Worm (Caenorhabditis elegans) whole organism, L1 larva: Measurements from ENCODE around the gene pitp-1.

Experiments used
- F16B12.6 ChIP-seq: fragments of 150-350 bp; optimal IDR thresholded peaks from 2 replicates; lab custom pipeline; 2014; ENCODE audit warnings: missing biosample characterization, missing genetic modification characterization
- Y116A8C.19 ChIP-seq: sonication (generic microtip); optimal IDR thresholded peaks from 2 replicates; lab custom pipeline; 2016; ENCODE audit warnings: missing compliant biosample characterization, missing genetic modification characterization, borderline replicate concordance
- aha-1 ChIP-seq: fragments of 150-350 bp; optimal IDR thresholded peaks from 2 replicates; lab custom pipeline; 2014; ENCODE audit warnings: missing biosample characterization, missing genetic modification characterization
- alr-1 ChIP-seq: fragments of 200-800 bp; sonication (Bioruptor generic); optimal IDR thresholded peaks from 2 replicates; lab custom pipeline; 2018; ENCODE audit warnings: borderline replicate concordance, mild to moderate bottlenecking, missing genetic modification characterization, missing compliant biosample characterization
- aly-2 ChIP-seq: fragments of 150-350 bp; optimal IDR thresholded peaks from 2 replicates; lab custom pipeline; 2014; ENCODE audit warnings: missing biosample characterization, missing genetic modification characterization
- ama-1 ChIP-seq: fragments of 150-350 bp; optimal IDR thresholded peaks from 2 replicates; lab custom pipeline; 2014
- blmp-1 ChIP-seq: fragments of 150-350 bp; optimal IDR thresholded peaks from 2 replicates; lab custom pipeline; 2014; ENCODE audit warnings: missing biosample characterization, missing genetic modification characterization
- ceh-63 ChIP-seq: fragments of 200-800 bp; sonication (Bioruptor generic); optimal IDR thresholded peaks from 2 replicates; lab custom pipeline; 2018; ENCODE audit warnings: mild to moderate bottlenecking, missing genetic modification characterization, missing compliant biosample characterization
- ceh-8 ChIP-seq: fragments of 200-800 bp; sonication (Bioruptor generic); optimal IDR thresholded peaks from 2 replicates; lab custom pipeline; 2018; ENCODE audit warnings: mild to moderate bottlenecking, missing genetic modification characterization, moderate library complexity, missing compliant biosample characterization
- ceh-88 ChIP-seq: fragments of 200-800 bp; sonication (Bioruptor generic); IDR thresholded peaks from 2 replicates; pipeline ENCODE4 v1.3.6; 2022; ENCODE audit warnings: missing genetic modification characterization, missing compliant biosample characterization
- ceh-90 ChIP-seq: sonication (generic microtip); optimal IDR thresholded peaks from 2 replicates; lab custom pipeline; 2016; ENCODE audit warnings: missing genetic modification characterization, missing compliant biosample characterization
- ces-1 ChIP-seq: fragments of 150-350 bp; optimal IDR thresholded peaks from 2 replicates; lab custom pipeline; 2014; ENCODE audit warnings: missing biosample characterization, missing genetic modification reagents, missing genetic modification characterization
- dpl-1 ChIP-seq, 3 experiments: fragments of 150-350 bp in 2 of 3; sonication (generic microtip) in 1 of 3; optimal IDR thresholded peaks; 2 replicates each; lab custom pipeline; 2014 to 2017; ENCODE audit warnings: missing biosample characterization in 3 of 3, missing genetic modification characterization in 3 of 3, missing genetic modification reagents in 3 of 3
- efl-3 ChIP-seq: fragments of 200-800 bp; sonication (Bioruptor generic); optimal IDR thresholded peaks from 2 replicates; lab custom pipeline; 2018; ENCODE audit warnings: mild to moderate bottlenecking, missing genetic modification characterization, missing compliant biosample characterization
- egl-13 ChIP-seq: sonication (generic microtip); optimal IDR thresholded peaks from 2 replicates; lab custom pipeline; 2016; ENCODE audit warnings: missing genotype, missing genetic modification reagents, missing genetic modification characterization, missing compliant biosample characterization
- elt-2 ChIP-seq: sonication (generic microtip); optimal IDR thresholded peaks from 2 replicates; lab custom pipeline; 2016; ENCODE audit warnings: missing genetic modification characterization, mild to moderate bottlenecking, inconsistent platforms, missing compliant biosample characterization, missing genetic modification reagents
- elt-3 ChIP-seq, 6 experiments: fragments of 150-350 bp in 1 of 6; sonication (generic microtip); optimal IDR thresholded peaks; 2 replicates each; lab custom pipeline; 2017 to 2018; ENCODE audit warnings: missing biosample characterization in 6 of 6, missing genetic modification characterization in 6 of 6, inconsistent platforms in 1 of 6
- fkh-10 ChIP-seq: sonication (generic microtip); optimal IDR thresholded peaks from 2 replicates; lab custom pipeline; 2017; ENCODE audit warnings: missing biosample characterization, missing genetic modification reagents, missing genetic modification characterization
- fkh-4 ChIP-seq: sonication (generic microtip); optimal IDR thresholded peaks from 2 replicates; lab custom pipeline; 2016; ENCODE audit warnings: missing compliant biosample characterization, missing genetic modification characterization, borderline replicate concordance
- fkh-8 ChIP-seq: sonication (generic microtip); optimal IDR thresholded peaks from 2 replicates; lab custom pipeline; 2016; ENCODE audit warnings: mild to moderate bottlenecking, missing genetic modification characterization, missing compliant biosample characterization
- fos-1 ChIP-seq: fragments of 150-350 bp; optimal IDR thresholded peaks from 2 replicates; lab custom pipeline; 2014; ENCODE audit warnings: missing biosample characterization, missing genetic modification characterization
- hlh-17 ChIP-seq: fragments of 200-800 bp; sonication (Bioruptor generic); optimal IDR thresholded peaks from 2 replicates; lab custom pipeline; 2018; ENCODE audit warnings: missing genetic modification characterization, mild to moderate bottlenecking, missing compliant biosample characterization, moderate library complexity, borderline replicate concordance
- hpl-2 ChIP-seq: fragments of 150-350 bp; optimal IDR thresholded peaks from 2 replicates; lab custom pipeline; 2014; ENCODE audit warnings: missing biosample characterization, missing genetic modification reagents, missing genetic modification characterization
- irx-1 ChIP-seq: sonication (generic microtip); optimal IDR thresholded peaks from 2 replicates; lab custom pipeline; 2016; ENCODE audit warnings: missing genetic modification characterization, missing compliant biosample characterization
- isw-1 ChIP-seq: fragments of 200-800 bp; sonication (Bioruptor generic); IDR thresholded peaks from 2 replicates; pipeline ENCODE4 v1.3.6; 2022; ENCODE audit warnings: missing genetic modification characterization, missing compliant biosample characterization
- jun-1 ChIP-seq: fragments of 150-350 bp; optimal IDR thresholded peaks from 2 replicates; lab custom pipeline; 2014; ENCODE audit warnings: missing biosample characterization, missing genetic modification reagents, missing genetic modification characterization
- lin-15B ChIP-seq: fragments of 150-350 bp; sonication (generic microtip); optimal IDR thresholded peaks from 3 replicates; lab custom pipeline; 2014; ENCODE audit warnings: missing biosample characterization, missing genetic modification characterization
- lin-35 ChIP-seq, 2 experiments: fragments of 150-350 bp; optimal IDR thresholded peaks; 2 replicates each; lab custom pipeline; 2014; ENCODE audit warnings: missing biosample characterization in 2 of 2, missing genetic modification characterization in 2 of 2, missing genetic modification reagents in 2 of 2
- lir-3 ChIP-seq: sonication (generic microtip); optimal IDR thresholded peaks from 2 replicates; lab custom pipeline; 2016; ENCODE audit warnings: mild to moderate bottlenecking, missing genetic modification characterization, moderate library complexity, missing compliant biosample characterization; ENCODE audit not compliant: poor library complexity
- mdl-1 ChIP-seq, 2 experiments: fragments of 150-350 bp; optimal IDR thresholded peaks; 2 replicates each; lab custom pipeline; 2014 to 2017; ENCODE audit warnings: missing biosample characterization in 2 of 2, missing genetic modification characterization in 2 of 2, inconsistent platforms in 1 of 2
- mef-2 ChIP-seq: fragments of 150-350 bp; optimal IDR thresholded peaks from 2 replicates; lab custom pipeline; 2014; ENCODE audit warnings: missing biosample characterization, missing genetic modification characterization
- nhr-12 ChIP-seq: sonication (generic microtip); optimal IDR thresholded peaks from 2 replicates; lab custom pipeline; 2017; ENCODE audit warnings: missing biosample characterization, missing genetic modification characterization
- nhr-19 ChIP-seq: fragments of 200-800 bp; sonication (Bioruptor generic); conservative IDR thresholded peaks from 2 replicates; pipeline ENCODE4 v1.3.6; 2022; ENCODE audit warnings: missing genetic modification characterization, missing compliant biosample characterization
- nhr-20 ChIP-seq: sonication (generic microtip); optimal IDR thresholded peaks from 2 replicates; lab custom pipeline; 2016; ENCODE audit warnings: mild to moderate bottlenecking, missing genetic modification characterization, missing compliant biosample characterization
- nhr-237 ChIP-seq: fragments of 150-350 bp; optimal IDR thresholded peaks from 2 replicates; lab custom pipeline; 2014; ENCODE audit warnings: missing biosample characterization, missing genetic modification characterization
- nhr-28 ChIP-seq: fragments of 150-350 bp; optimal IDR thresholded peaks from 2 replicates; lab custom pipeline; 2014; ENCODE audit warnings: missing biosample characterization, missing genetic modification characterization
- nhr-47 ChIP-seq: sonication (generic microtip); optimal IDR thresholded peaks from 2 replicates; lab custom pipeline; 2016; ENCODE audit warnings: mild to moderate bottlenecking, missing genetic modification characterization, moderate library complexity, missing compliant biosample characterization
- nhr-71 ChIP-seq: sonication (generic microtip); optimal IDR thresholded peaks from 2 replicates; lab custom pipeline; 2016; ENCODE audit warnings: mild to moderate bottlenecking, missing genetic modification characterization, moderate library complexity, missing compliant biosample characterization
- nhr-76 ChIP-seq: sonication (generic microtip); optimal IDR thresholded peaks from 2 replicates; lab custom pipeline; 2017; ENCODE audit warnings: missing biosample characterization, missing genetic modification characterization
- nhr-77 ChIP-seq: fragments of 150-350 bp; optimal IDR thresholded peaks from 2 replicates; lab custom pipeline; 2014; ENCODE audit warnings: missing biosample characterization, missing genetic modification characterization
- nhr-85 ChIP-seq: sonication (generic microtip); peaks from one replicate; lab custom pipeline; 2016; ENCODE audit warnings: missing genetic modification characterization, inconsistent platforms, missing compliant biosample characterization
- pag-3 ChIP-seq: sonication (generic microtip); optimal IDR thresholded peaks from 2 replicates; lab custom pipeline; 2017; ENCODE audit warnings: missing genetic modification characterization, mild to moderate bottlenecking, missing compliant biosample characterization, antibody characterized with exemption, borderline replicate concordance; ENCODE audit not compliant: insufficient read depth
- pqm-1 ChIP-seq: sonication (generic microtip); optimal IDR thresholded peaks from 3 replicates; lab custom pipeline; 2017; ENCODE audit warnings: missing biosample characterization, missing genetic modification characterization
- sptf-1 ChIP-seq: fragments of 150-350 bp; optimal IDR thresholded peaks from 2 replicates; lab custom pipeline; 2014; ENCODE audit warnings: missing biosample characterization, missing genetic modification characterization
- swsn-7 ChIP-seq: sonication (generic microtip); optimal IDR thresholded peaks from 2 replicates; lab custom pipeline; 2016; ENCODE audit warnings: missing genetic modification characterization, missing compliant biosample characterization
- tbx-2 ChIP-seq: sonication (generic microtip); optimal IDR thresholded peaks from 2 replicates; lab custom pipeline; 2016; ENCODE audit warnings: missing genetic modification characterization, missing compliant biosample characterization
- tlp-1 ChIP-seq: fragments of 150-350 bp; optimal IDR thresholded peaks from 2 replicates; lab custom pipeline; 2014; ENCODE audit warnings: missing biosample characterization, missing genetic modification characterization
- unc-30 ChIP-seq: sonication (generic microtip); optimal IDR thresholded peaks from 2 replicates; lab custom pipeline; 2017; ENCODE audit warnings: missing biosample characterization, missing genetic modification characterization
- unc-98 ChIP-seq: fragments of 200-800 bp; sonication (Bioruptor generic); IDR thresholded peaks from 2 replicates; pipeline ENCODE4 v1.3.6; 2022; ENCODE audit warnings: missing genetic modification characterization, missing compliant biosample characterization
- xbp-1 ChIP-seq: sonication (generic microtip); optimal IDR thresholded peaks from 2 replicates; lab custom pipeline; 2016; ENCODE audit warnings: missing genetic modification characterization, missing compliant biosample characterization
- zag-1 ChIP-seq: fragments of 150-350 bp; optimal IDR thresholded peaks from 2 replicates; lab custom pipeline; 2014; ENCODE audit warnings: missing biosample characterization, missing genetic modification characterization
- ztf-11 ChIP-seq, 2 experiments: sonication (generic microtip); optimal IDR thresholded peaks; 2 replicates each; lab custom pipeline; 2016 to 2017; ENCODE audit warnings: missing genetic modification characterization in 2 of 2, missing biosample characterization in 1 of 2, missing compliant biosample characterization in 1 of 2
- ztf-4 ChIP-seq: fragments of 150-350 bp; optimal IDR thresholded peaks from 2 replicates; lab custom pipeline; 2014; ENCODE audit warnings: missing biosample characterization, missing genetic modification characterization

Gene pitp-1

DNA sequence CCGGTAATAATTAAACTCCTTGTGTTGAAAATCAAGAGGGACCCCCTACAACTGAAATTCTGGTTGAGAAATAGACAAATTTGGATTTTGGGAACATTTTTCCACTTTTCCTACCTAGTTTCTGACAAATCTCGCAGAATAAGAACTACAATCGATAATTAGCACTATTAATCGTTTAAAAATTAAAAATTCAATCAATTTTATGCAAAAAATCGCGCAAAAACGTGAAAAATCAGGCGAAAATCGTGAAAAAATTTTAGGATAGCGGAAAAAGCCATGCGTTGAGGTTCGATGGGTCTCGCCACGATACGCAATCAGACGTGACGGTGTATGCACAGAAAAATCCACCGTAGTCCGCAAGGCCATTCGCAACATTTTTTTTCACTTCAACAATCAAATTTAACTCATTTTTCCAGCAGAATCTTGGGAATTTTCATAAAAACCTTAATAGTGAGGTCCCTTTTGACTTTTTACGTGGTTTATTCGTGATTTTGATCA, 24.5 kb downstream of the pitp-1 start, which contains the start of gene lias-1 (continued):
- no peak for TF ChIP-seq zag-1 (tag; lab: Kevin White, UChicago)
- peak; percentile 81 for TF ChIP-seq jun-1 (tag; lab: Kevin White, UChicago)
- TF ChIP-seq fkh-4 (tag; lab: Kevin White, UChicago), result no peak
- peak; percentile 83 for TF ChIP-seq fkh-8 (tag; lab: Kevin White, UChicago)
- peak; percentile 71 for TF ChIP-seq nhr-77 (tag; lab: Kevin White, UChicago)
- no peak for TF ChIP-seq hlh-17 (GFP tag; lab: Kevin White, UChicago)
- TF ChIP-seq nhr-28 (tag; lab: Kevin White, UChicago), result no peak
- TF ChIP-seq nhr-47 (tag; lab: Kevin White, UChicago), result peak; percentile 83
- peak; percentile 50 for TF ChIP-seq ama-1 (lab: Kevin White, UChicago)
- TF ChIP-seq nhr-20 (tag; lab: Kevin White, UChicago), result peak; percentile 69
- TF ChIP-seq blmp-1, result peak; percentile 53
- no peak for TF ChIP-seq ceh-88
- no peak for TF ChIP-seq Y116A8C.19 (tag; lab: Kevin White, UChicago)
- peak; percentile 48 for TF ChIP-seq ztf-4 (tag; lab: Kevin White, UChicago)
- peak; percentile 76 to 87 (median 84) for TF ChIP-seq dpl-1 (GFP tag; optimal IDR thresholded peaks at IDR 0.05; lab: Kevin White, UChicago)
- TF ChIP-seq irx-1 (tag; lab: Kevin White, UChicago), result peak; percentile 57
- no peak for TF ChIP-seq unc-30 (tag; lab: Kevin White, UChicago)
- peak in 3 of 6 experiments; percentile 36 to 83 (median 82) for TF ChIP-seq elt-3 (tag; optimal IDR thresholded peaks at IDR 0.05; lab: Kevin White, UChicago)
- no peak for TF ChIP-seq pag-3 (tag; lab: Kevin White, UChicago)
- peak; percentile 43 for TF ChIP-seq egl-13
- no peak for TF ChIP-seq ztf-11 (tag; optimal IDR thresholded peaks at IDR 0.05; lab: Kevin White, UChicago)
- TF ChIP-seq mef-2 (tag; lab: Kevin White, UChicago), result no peak
- TF ChIP-seq isw-1, result peak; percentile 82
- peak in 1 of 2 experiments; percentile 81 for TF ChIP-seq mdl-1 (tag; optimal IDR thresholded peaks at IDR 0.05; lab: Kevin White, UChicago)
- no peak for TF ChIP-seq efl-3 (GFP tag; lab: Kevin White, UChicago)
- peak; percentile 77 for TF ChIP-seq nhr-19
- no peak for TF ChIP-seq tlp-1 (tag; lab: Kevin White, UChicago)
- TF ChIP-seq ceh-90, result no peak
- TF ChIP-seq lin-15B (tag; lab: Kevin White, UChicago), result peak; percentile 81
- no peak for TF ChIP-seq sptf-1 (tag; lab: Kevin White, UChicago)
- TF ChIP-seq swsn-7 (tag; lab: Kevin White, UChicago), result peak; percentile 73
- TF ChIP-seq ceh-63 (GFP tag; lab: Kevin White, UChicago), result no peak
- no peak for TF ChIP-seq elt-2 (tag; lab: Kevin White, UChicago)
- peak; percentile 66 for TF ChIP-seq fkh-10 (GFP tag; lab: Kevin White, UChicago)
- peak; percentile 68 for TF ChIP-seq tbx-2
- TF ChIP-seq nhr-85 (tag; lab: Kevin White, UChicago), result peak; percentile 75
- TF ChIP-seq F16B12.6 (tag; lab: Kevin White, UChicago), result peak; percentile 99
- TF ChIP-seq nhr-76 (tag; lab: Kevin White, UChicago), result no peak
- TF ChIP-seq pqm-1 (tag; lab: Kevin White, UChicago), result no peak
- TF ChIP-seq xbp-1 (tag; lab: Kevin White, UChicago), result peak; percentile 81
- peak; percentile 69 for TF ChIP-seq hpl-2 (GFP tag; lab: Kevin White, UChicago)
- TF ChIP-seq nhr-237 (tag; lab: Kevin White, UChicago), result peak; percentile 15
- peak; percentile 19 for TF ChIP-seq ceh-8 (GFP tag; lab: Kevin White, UChicago)
- TF ChIP-seq nhr-12 (tag; lab: Kevin White, UChicago), result no peak
- TF ChIP-seq ces-1 (GFP tag; lab: Kevin White, UChicago), result no peak
- peak; percentile 83 for TF ChIP-seq nhr-71 (tag; lab: Kevin White, UChicago)
- TF ChIP-seq fos-1 (tag; lab: Kevin White, UChicago), result peak; percentile 70
- TF ChIP-seq aha-1 (tag; lab: Kevin White, UChicago), result no peak
- TF ChIP-seq aly-2 (tag; lab: Kevin White, UChicago), result peak; percentile 66
- no peak for TF ChIP-seq lir-3 (tag; lab: Kevin White, UChicago)
- TF ChIP-seq lin-35 (GFP tag; optimal IDR thresholded peaks at IDR 0.05; lab: Kevin White, UChicago), result peak; percentile 88 to 92
- no peak for TF ChIP-seq unc-98 (GFP tag; lab: Robert Waterston, UW)
- no peak for TF ChIP-seq alr-1 (tag; lab: Kevin White, UChicago)
